Worm (Caenorhabditis elegans) whole organism, early embryonic: ENCODE data around the gene gar-3.

Experiments
- B0310.2 ChIP-seq: sonication (generic microtip); optimal IDR thresholded peaks from 2 replicates; lab custom pipeline; 2016; ENCODE audit warnings: mild to moderate bottlenecking, missing genetic modification characterization, missing compliant biosample characterization
- aly-1 ChIP-seq: sonication (generic microtip); optimal IDR thresholded peaks from 2 replicates; lab custom pipeline; 2016; ENCODE audit warnings: missing genetic modification characterization, missing compliant biosample characterization
- ama-1 ChIP-seq: fragments of 150-350 bp; optimal IDR thresholded peaks from 2 replicates; lab custom pipeline; 2014
- ceh-13 ChIP-seq: fragments of 200-800 bp; sonication (Bioruptor generic); optimal IDR thresholded peaks from 2 replicates; lab custom pipeline; 2018; ENCODE audit warnings: mild to moderate bottlenecking, missing genetic modification characterization, missing compliant biosample characterization
- ets-7 ChIP-seq: sonication (generic microtip); optimal IDR thresholded peaks from 2 replicates; lab custom pipeline; 2016; ENCODE audit warnings: missing genotype, missing genetic modification characterization, missing compliant biosample characterization
- flt-1 ChIP-seq: fragments of 200-800 bp; sonication (Bioruptor generic); IDR thresholded peaks from 2 replicates; pipeline ENCODE4 v1.3.6; 2022; ENCODE audit warnings: missing genetic modification characterization, missing compliant biosample characterization
- hmg-4 ChIP-seq: fragments of 200-800 bp; sonication (Bioruptor generic); optimal IDR thresholded peaks from 2 replicates; lab custom pipeline; 2018; ENCODE audit warnings: mild to moderate bottlenecking, missing genetic modification characterization, missing compliant biosample characterization
- hnd-1 ChIP-seq: sonication (generic microtip); optimal IDR thresholded peaks from 2 replicates; lab custom pipeline; 2016; ENCODE audit warnings: missing genetic modification characterization, missing compliant biosample characterization
- tbx-11 ChIP-seq: fragments of 200-800 bp; sonication (Bioruptor generic); IDR thresholded peaks from 2 replicates; pipeline ENCODE4 v1.3.6; 2022; ENCODE audit warnings: missing genetic modification characterization, missing compliant biosample characterization
- tbx-37 ChIP-seq: fragments of 200-800 bp; sonication (Bioruptor generic); conservative IDR thresholded peaks from 2 replicates; pipeline ENCODE4 v1.3.6; 2022; ENCODE audit warnings: missing genetic modification reagents, missing genetic modification characterization, missing compliant biosample characterization
- tra-4 ChIP-seq: sonication (generic microtip); optimal IDR thresholded peaks from 2 replicates; lab custom pipeline; 2017; ENCODE audit warnings: missing genetic modification characterization, missing compliant biosample characterization

DNA sequence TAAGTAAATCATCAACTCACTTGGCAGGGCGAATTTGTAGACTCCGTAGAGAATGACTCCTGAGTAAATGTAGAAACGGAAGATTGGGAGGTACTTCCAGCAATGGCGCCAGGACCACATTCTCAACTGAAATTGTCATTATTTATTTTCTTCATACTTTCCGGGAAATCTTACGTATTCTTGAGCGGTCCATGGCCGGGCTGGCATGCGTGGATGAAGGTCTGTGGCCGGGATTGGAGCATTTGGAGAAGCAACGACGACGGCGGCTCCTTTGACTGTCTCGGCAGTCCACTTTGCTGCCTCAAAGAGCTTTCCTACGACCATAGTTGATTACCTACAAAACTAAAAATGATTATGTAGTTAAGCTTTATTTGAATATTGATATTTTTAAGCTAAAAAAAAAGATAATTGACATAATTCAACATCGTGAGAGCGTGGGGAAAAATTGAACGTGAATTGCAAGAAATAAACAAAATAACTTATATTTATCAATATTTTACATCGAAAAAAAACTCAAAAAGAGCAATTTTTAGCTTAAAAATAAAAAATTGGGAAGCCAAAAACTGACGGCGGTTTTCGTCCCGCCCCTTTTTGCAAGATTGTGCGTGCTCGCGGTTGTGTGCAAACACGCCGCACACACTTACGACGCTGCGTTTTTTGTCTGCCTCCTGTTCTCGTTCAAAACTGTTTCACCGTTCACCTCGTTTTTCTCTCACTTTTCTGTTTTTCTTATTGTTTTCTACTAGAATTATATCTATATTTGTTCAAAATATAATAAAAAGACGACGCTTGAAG, 55.5 kb downstream of the gar-3 start, which contains the start of gene ril-1:
- peak; percentile 32 for TF ChIP-seq ceh-13 (GFP tag; lab: Kevin White, UChicago)
- no peak for TF ChIP-seq aly-1 (tag; lab: Kevin White, UChicago)
- TF ChIP-seq ama-1 (lab: Kevin White, UChicago) = no peak
- no peak for TF ChIP-seq B0310.2 (tag; lab: Kevin White, UChicago)
- TF ChIP-seq tbx-11 (GFP tag; lab: Robert Waterston, UW) = no peak
- TF ChIP-seq tbx-37 (GFP tag; lab: Robert Waterston, UW) = no peak; the same call in 1 of the 2 replicates
- no peak for TF ChIP-seq hmg-4 (GFP tag; lab: Kevin White, UChicago)
- TF ChIP-seq tra-4 (tag; lab: Kevin White, UChicago) = no peak
- TF ChIP-seq hnd-1 (tag; lab: Kevin White, UChicago) = peak; percentile 8
- TF ChIP-seq flt-1 (GFP tag; lab: Robert Waterston, UW) = no peak
- no peak for TF ChIP-seq ets-7 (tag; lab: Kevin White, UChicago)
